Fruit fly (Drosophila melanogaster): ENCODE results near the gene CG31642.
A peak's percentile ranks its signal among the peaks of the same experiment; 100 is the strongest.

The CG31642 gene

dm6 chr2L:6081134-6081832 is 37.0 kb upstream of the CG31642 start (continued):
- TF ChIP-seq fu2 (GFP tag; optimal IDR thresholded peaks at IDR 0.05) (no peak), ewg (GFP tag; optimal IDR thresholded peaks at IDR 0.05) (peak; percentile 72), luna (GFP tag; optimal IDR thresholded peaks at IDR 0.05) (no peak)

dm6 chr2L:6082157-6082645 is 36.1 kb upstream of the CG31642 start, which contains the start of gene Kr-h1:
TSS of gene Kr-h1 (plus strand) at chr2L:6082603.
- TF ChIP-seq HLH3B (GFP tag; IDR thresholded peaks at IDR 0.05) (no peak), Rfx (GFP tag; IDR thresholded peaks at IDR 0.05) (0 out of 2 replicates have a peak, but pooled peaks have one; percentile 17), CG34422 (GFP tag; IDR thresholded peaks at IDR 0.05) (peak; percentile 26; the same call in 1 of the 3 replicates), chinmo (GFP tag; IDR thresholded peaks at IDR 0.05; ENCODE audit: partially characterized antibody) (peak; percentile 96), CG4404 (GFP tag; IDR thresholded peaks at IDR 0.05) (no peak), lbe (GFP tag; optimal IDR thresholded peaks at IDR 0.05) (no peak), H15 (GFP tag; IDR thresholded peaks at IDR 0.05) (no peak), wdn (GFP tag; IDR thresholded peaks at IDR 0.05) (no peak), CG6765 (GFP tag; optimal IDR thresholded peaks at IDR 0.05) (no peak), Bgb (GFP tag; IDR thresholded peaks at IDR 0.05; ENCODE audit: partially characterized antibody) (peak; percentile 23; the same call in 1 of the 2 replicates), gro (GFP tag; optimal IDR thresholded peaks at IDR 0.05) (peak; percentile 11), CG4282 (GFP tag; optimal IDR thresholded peaks at IDR 0.05) (no peak), CG9727 (GFP tag; optimal IDR thresholded peaks at IDR 0.05) (no peak), CG13894 (tag; optimal IDR thresholded peaks at IDR 0.05) (peak; percentile 72), cg (GFP tag; optimal IDR thresholded peaks at IDR 0.05) (peak; percentile 67), ATbp (GFP tag; optimal IDR thresholded peaks at IDR 0.05) (no peak), CG12769 (tag; optimal IDR thresholded peaks at IDR 0.05) (peak; percentile 11), CG18476 (GFP tag; optimal IDR thresholded peaks at IDR 0.05) (no peak), Deaf1 (tag; optimal IDR thresholded peaks at IDR 0.05) (peak; percentile 3), corto (GFP tag; optimal IDR thresholded peaks at IDR 0.05) (peak; percentile 43), CG12071 (GFP tag; optimal IDR thresholded peaks at IDR 0.05) (no peak), CkIIα-i1 (GFP tag; IDR thresholded peaks at IDR 0.05) (no peak), CG42726 (GFP tag; IDR thresholded peaks at IDR 0.05; ENCODE audit: partially characterized antibody) (peak; percentile 63; the same call in 1 of the 2 replicates), ftz-f1 (GFP tag; optimal IDR thresholded peaks at IDR 0.05) (peak; percentile 44), sug (tag; optimal IDR thresholded peaks at IDR 0.05) (peak; percentile 75), sisA (GFP tag; IDR thresholded peaks at IDR 0.05) (no peak), inv (GFP tag; IDR thresholded peaks at IDR 0.05; ENCODE audit: partially characterized antibody) (no peak), gce (GFP tag; IDR thresholded peaks at IDR 0.05) (no peak), chm (GFP tag; IDR thresholded peaks at IDR 0.05) (0 out of 2 replicates have a peak, but pooled peaks have one; percentile 44), CG6175 (GFP tag; IDR thresholded peaks at IDR 0.05) (peak; percentile 80; the same call in 2 of the 3 replicates), abd-A (tag; optimal IDR thresholded peaks at IDR 0.05) (peak; percentile 6), Blimp-1 (GFP tag; optimal IDR thresholded peaks at IDR 0.05) (peak; percentile 37), bab2 (GFP tag; optimal IDR thresholded peaks at IDR 0.05) (no peak), ind (GFP tag; optimal IDR thresholded peaks at IDR 0.05) (no peak), en (GFP tag; optimal IDR thresholded peaks at IDR 0.05) (no peak), CG10462 (GFP tag; optimal IDR thresholded peaks at IDR 0.05) (no peak), CG34224 (GFP tag; IDR thresholded peaks at IDR 0.05; ENCODE audit: partially characterized antibody) (peak; percentile 39; the same call in 1 of the 3 replicates), pho (GFP tag; optimal IDR thresholded peaks at IDR 0.05) (no peak), Nf-YB (GFP tag; optimal IDR thresholded peaks at IDR 0.05) (no peak), rib (GFP tag; IDR thresholded peaks at IDR 0.05) (peak; percentile 85), CG34376 (GFP tag; optimal IDR thresholded peaks at IDR 0.05) (peak; percentile 14), sd (tag; optimal IDR thresholded peaks at IDR 0.05) (peak; percentile 65), CG17568 (GFP tag; optimal IDR thresholded peaks at IDR 0.05) (no peak), Adf1 (GFP tag; IDR thresholded peaks at IDR 0.05) (peak; percentile 100)

Measured in whole organism, embryonic.